Fruit fly (Drosophila melanogaster) whole organism, pupa: ENCODE results near the gene CG11694.

Source experiments
- CG10348 ChIP-seq: fragments of 200-800 bp; sonication (Bioruptor generic); IDR thresholded peaks from 2 replicates; pipeline ENCODE4 v1.3.6; 2022; ENCODE audit warnings: missing biosample characterization, missing genetic modification characterization
- CG12605 ChIP-seq: fragments of 200-800 bp; sonication (Bioruptor generic); IDR thresholded peaks from 2 replicates; pipeline ENCODE4 v1.3.6; 2022; ENCODE audit warnings: missing biosample characterization, missing genetic modification characterization
- CG13204 ChIP-seq: fragments of 200-800 bp; sonication (Bioruptor generic); optimal IDR thresholded peaks from 2 replicates; lab custom pipeline; 2018; ENCODE audit warnings: missing biosample characterization, mild to moderate bottlenecking, missing genetic modification characterization, moderate library complexity
- CG14655 ChIP-seq: fragments of 200-800 bp; sonication (Bioruptor generic); optimal IDR thresholded peaks from 3 replicates; lab custom pipeline; 2017; ENCODE audit warnings: mild to moderate bottlenecking, missing biosample characterization, missing genetic modification reagents, missing genetic modification characterization
- CG15710 ChIP-seq: fragments of 200-800 bp; sonication (Bioruptor generic); optimal IDR thresholded peaks from 2 replicates; lab custom pipeline; 2018; ENCODE audit warnings: missing biosample characterization, mild to moderate bottlenecking, missing genetic modification characterization, moderate library complexity
- CG17806 ChIP-seq: fragments of 200-800 bp; sonication (Bioruptor generic); optimal IDR thresholded peaks from 2 replicates; lab custom pipeline; 2018; ENCODE audit warnings: missing biosample characterization, mild to moderate bottlenecking, missing genetic modification characterization, moderate library complexity
- CG32121 ChIP-seq: fragments of 200-800 bp; sonication (Bioruptor generic); IDR thresholded peaks from 2 replicates; pipeline ENCODE4 v1.3.6; 2022; ENCODE audit warnings: missing biosample characterization, missing genetic modification characterization
- CG34367 ChIP-seq: fragments of 200-800 bp; sonication (Bioruptor generic); optimal IDR thresholded peaks from 2 replicates; lab custom pipeline; 2018; ENCODE audit warnings: missing biosample characterization, mild to moderate bottlenecking, missing genetic modification characterization
- CG4496 ChIP-seq: fragments of 200-800 bp; sonication (Bioruptor generic); IDR thresholded peaks from 3 replicates; pipeline ENCODE4 v1.3.6; 2022; ENCODE audit warnings: missing biosample characterization, missing genetic modification characterization
- CG8159 ChIP-seq: fragments of 200-800 bp; sonication (Bioruptor generic); optimal IDR thresholded peaks from 3 replicates; lab custom pipeline; 2018; ENCODE audit warnings: missing biosample characterization, mild to moderate bottlenecking, missing genetic modification characterization, moderate library complexity
- CG8301 ChIP-seq: fragments of 200-800 bp; sonication (Bioruptor generic); optimal IDR thresholded peaks from 2 replicates; lab custom pipeline; 2018; ENCODE audit warnings: missing biosample characterization, mild to moderate bottlenecking, missing genetic modification characterization
- CG9948 ChIP-seq: fragments of 200-800 bp; sonication (Bioruptor generic); optimal IDR thresholded peaks from 2 replicates; lab custom pipeline; 2018; ENCODE audit warnings: missing biosample characterization, mild to moderate bottlenecking, missing genetic modification characterization, moderate library complexity
- D1 ChIP-seq: fragments of 200-800 bp; sonication (Bioruptor generic); optimal IDR thresholded peaks from 2 replicates; lab custom pipeline; 2018; ENCODE audit warnings: missing biosample characterization, mild to moderate bottlenecking, missing genetic modification characterization, moderate library complexity
- EcR ChIP-seq: fragments of 200-800 bp; sonication (Bioruptor generic); optimal IDR thresholded peaks from 3 replicates; lab custom pipeline; 2019; ENCODE audit warnings: missing biosample characterization, missing genetic modification characterization, mild to moderate bottlenecking, moderate library complexity, missing genetic modification reagents
- Ets98B ChIP-seq: fragments of 200-800 bp; sonication (Bioruptor generic); IDR thresholded peaks from 2 replicates; pipeline ENCODE4 v1.3.6; 2022; ENCODE audit warnings: missing biosample characterization, missing genetic modification characterization
- Pif1A ChIP-seq: fragments of 200-800 bp; sonication (Bioruptor generic); optimal IDR thresholded peaks from 3 replicates; lab custom pipeline; 2016; ENCODE audit warnings: missing biosample characterization, missing genetic modification characterization
- Pif1B ChIP-seq: fragments of 200-800 bp; sonication (Bioruptor generic); optimal IDR thresholded peaks from 3 replicates; lab custom pipeline; 2016; ENCODE audit warnings: missing biosample characterization, missing genetic modification characterization
- Snoo ChIP-seq: fragments of 200-800 bp; sonication (Bioruptor generic); optimal IDR thresholded peaks from 3 replicates; lab custom pipeline; 2017; ENCODE audit warnings: missing biosample characterization, mild to moderate bottlenecking, missing genetic modification characterization, inconsistent platforms
- fd96Ca ChIP-seq: fragments of 200-800 bp; sonication (Bioruptor generic); IDR thresholded peaks from 3 replicates; pipeline ENCODE4 v1.3.6; 2022; ENCODE audit warnings: missing biosample characterization, missing genetic modification characterization
- gl ChIP-seq: fragments of 200-800 bp; sonication (Bioruptor generic); optimal IDR thresholded peaks from 2 replicates; lab custom pipeline; 2018; ENCODE audit warnings: missing biosample characterization, mild to moderate bottlenecking, missing genetic modification characterization
- rn ChIP-seq: fragments of 200-800 bp; sonication (Bioruptor generic); IDR thresholded peaks from 2 replicates; pipeline ENCODE4 v1.3.6; 2022; ENCODE audit warnings: missing biosample characterization, missing genetic modification characterization

CG11694 gene

dm6 chr3R:8284234-8284633, 27.7 kb downstream of the CG11694 start:
- no peak for TF ChIP-seq CG13204 (GFP tag; lab: Kevin White, UChicago)
- TF ChIP-seq CG34367 (tag; lab: Kevin White, UChicago) = no peak
- no peak for TF ChIP-seq CG15710
- no peak for TF ChIP-seq CG14655 (GFP tag; lab: Kevin White, UChicago)
- TF ChIP-seq Ets98B = no peak
- TF ChIP-seq CG9948 (tag; lab: Kevin White, UChicago) = no peak
- no peak for TF ChIP-seq Pif1A (GFP tag; lab: Kevin White, UChicago)
- no peak for TF ChIP-seq CG4496
- TF ChIP-seq rn (GFP tag; lab: Robert Waterston, UW) = no peak
- no peak for TF ChIP-seq Pif1B (GFP tag; lab: Kevin White, UChicago)

dm6 chr3R:8282727-8283126, 29.2 kb downstream of the CG11694 start:
- TF ChIP-seq CG8159 (tag; lab: Kevin White, UChicago) = no peak
- peak; percentile 13 for TF ChIP-seq Snoo (tag; lab: Kevin White, UChicago)

- no peak for TF ChIP-seq CG8301 (tag; lab: Kevin White, UChicago)
- no peak for TF ChIP-seq D1 (tag; lab: Kevin White, UChicago)
- TF ChIP-seq Pif1A (GFP tag; lab: Kevin White, UChicago) = no peak
- TF ChIP-seq CG12605 (GFP tag; lab: Robert Waterston, UW) = no peak
- TF ChIP-seq EcR = no peak
Observed at dm6 chr3R:8279970-8280369, 32.0 kb downstream of the CG11694 start.

- peak; percentile 18 for TF ChIP-seq CG13204 (GFP tag; lab: Kevin White, UChicago)
- TF ChIP-seq gl (tag; lab: Kevin White, UChicago) = no peak
Observed at dm6 chr3R:8277494-8278293, 34.2 kb downstream of the CG11694 start, which contains the start of gene ato. ato (plus strand) TSS chr3R:8278052.

- no peak for TF ChIP-seq rn (GFP tag; lab: Robert Waterston, UW)
- TF ChIP-seq CG4496 = no peak
- no peak for TF ChIP-seq CG32121
- TF ChIP-seq Pif1A (GFP tag; lab: Kevin White, UChicago) = no peak
- TF ChIP-seq Pif1B (GFP tag; lab: Kevin White, UChicago) = no peak
- TF ChIP-seq CG10348 = no peak
- TF ChIP-seq CG14655 (GFP tag; lab: Kevin White, UChicago) = no peak
- no peak for TF ChIP-seq Ets98B
- TF ChIP-seq CG8301 (tag; lab: Kevin White, UChicago) = no peak
- no peak for TF ChIP-seq CG9948 (tag; lab: Kevin White, UChicago)
- no peak for TF ChIP-seq CG15710
- TF ChIP-seq D1 (tag; lab: Kevin White, UChicago) = no peak
- TF ChIP-seq EcR = no peak
- no peak for TF ChIP-seq Snoo (tag; lab: Kevin White, UChicago)
- TF ChIP-seq CG12605 (GFP tag; lab: Robert Waterston, UW) = no peak
- TF ChIP-seq CG13204 (GFP tag; lab: Kevin White, UChicago) = no peak
- TF ChIP-seq CG8159 (tag; lab: Kevin White, UChicago) = no peak
- TF ChIP-seq CG17806 (tag; lab: Kevin White, UChicago) = no peak
- no peak for TF ChIP-seq fd96Ca (GFP tag; lab: Robert Waterston, UW)
- no peak for TF ChIP-seq gl (tag; lab: Kevin White, UChicago)
- TF ChIP-seq, all 21 proteins: peak for 0
Observed at dm6 chr3R:8275031-8275430, 36.9 kb downstream of the CG11694 start.

dm6 chr3R:8272573-8273165, 39.3 kb downstream of the CG11694 start:
- TF ChIP-seq Snoo (tag; lab: Kevin White, UChicago) (peak; percentile 56), CG17806 (tag; lab: Kevin White, UChicago) (no peak)

dm6 chr3R:8269740-8270139, 42.2 kb downstream of the CG11694 start, which contains the start of gene CG9630:
CG9630 (minus strand) TSS chr3R:8269896.
- TF ChIP-seq CG9948 (tag; lab: Kevin White, UChicago) (no peak), rn (GFP tag; lab: Robert Waterston, UW) (no peak), D1 (tag; lab: Kevin White, UChicago) (no peak), Pif1A (GFP tag; lab: Kevin White, UChicago) (no peak), CG10348 (no peak), CG17806 (tag; lab: Kevin White, UChicago) (no peak), CG32121 (no peak), Snoo (tag; lab: Kevin White, UChicago) (no peak), fd96Ca (GFP tag; lab: Robert Waterston, UW) (no peak), Ets98B (no peak), EcR (no peak), CG13204 (GFP tag; lab: Kevin White, UChicago) (no peak), CG8159 (tag; lab: Kevin White, UChicago) (no peak), CG4496 (no peak), CG8301 (tag; lab: Kevin White, UChicago) (no peak), Pif1B (GFP tag; lab: Kevin White, UChicago) (no peak), CG14655 (GFP tag; lab: Kevin White, UChicago) (no peak), CG34367 (tag; lab: Kevin White, UChicago) (no peak), gl (tag; lab: Kevin White, UChicago) (no peak)
